Fruit fly (Drosophila melanogaster) whole organism, wandering third instar larva: Measurements from ENCODE around the gene Shal.

Experiments used
- Abd-B ChIP-seq: fragments of >200 bp; optimal IDR thresholded peaks from 2 replicates; lab custom pipeline; 2017; ENCODE audit warnings: missing biosample characterization, missing genetic modification characterization
- CG32264 ChIP-seq: fragments of 200-800 bp; sonication (Bioruptor generic); optimal IDR thresholded peaks from 2 replicates; lab custom pipeline; 2016; ENCODE audit warnings: missing biosample characterization, missing genetic modification characterization
- CG9705 ChIP-seq: fragments of 200-800 bp; sonication (Bioruptor generic); optimal IDR thresholded peaks from 2 replicates; lab custom pipeline; 2018; ENCODE audit warnings: missing biosample characterization, mild to moderate bottlenecking, missing genetic modification characterization
- CrebA ChIP-seq: fragments of 200-800 bp; sonication (Bioruptor generic); optimal IDR thresholded peaks from 2 replicates; lab custom pipeline; 2016; ENCODE audit warnings: missing biosample characterization, mild to moderate bottlenecking, missing genetic modification characterization, borderline replicate concordance
- Dfd ChIP-seq: fragments of >200 bp; optimal IDR thresholded peaks from 2 replicates; lab custom pipeline; 2017; ENCODE audit warnings: missing biosample characterization, missing genetic modification characterization
- Dif ChIP-seq: fragments of 200-275, 200-300 bp; sonication (Bioruptor generic); optimal IDR thresholded peaks from 2 replicates; lab custom pipeline; 2018; ENCODE audit warnings: missing biosample characterization, missing genetic modification characterization; ENCODE audit not compliant: partially characterized antibody
- GATAd ChIP-seq: sonication (Bioruptor generic); optimal IDR thresholded peaks from 2 replicates; lab custom pipeline; 2016; ENCODE audit warnings: missing biosample characterization, missing genetic modification characterization
- HLH106 ChIP-seq: fragments of 200-800 bp; optimal IDR thresholded peaks from 3 replicates; lab custom pipeline; 2019; ENCODE audit warnings: missing biosample characterization, mild to moderate bottlenecking, missing genetic modification characterization, moderate library complexity
- Hnf4 ChIP-seq: fragments of 200-800 bp; sonication (Bioruptor generic); optimal IDR thresholded peaks from 2 replicates; lab custom pipeline; 2016; ENCODE audit warnings: missing biosample characterization, mild to moderate bottlenecking, missing genetic modification characterization
- Hr78 ChIP-seq: fragments of >200 bp; optimal IDR thresholded peaks from 2 replicates; lab custom pipeline; 2017; ENCODE audit warnings: missing biosample characterization, missing genetic modification characterization
- Hr83 ChIP-seq: fragments of 200-300 bp; sonication (Bioruptor generic); optimal IDR thresholded peaks from 2 replicates; lab custom pipeline; 2016; ENCODE audit warnings: missing biosample characterization, mild to moderate bottlenecking, missing genetic modification characterization, moderate library complexity; ENCODE audit not compliant: poor library complexity, severe bottlenecking
- Jra ChIP-seq: sonication (Bioruptor generic); optimal IDR thresholded peaks from 2 replicates; lab custom pipeline; 2016; ENCODE audit warnings: missing biosample characterization, missing genetic modification characterization
- Mio ChIP-seq: sonication (Bioruptor generic); optimal IDR thresholded peaks from 2 replicates; lab custom pipeline; 2016; ENCODE audit warnings: missing biosample characterization, missing genetic modification characterization
- Myc ChIP-seq: fragments of >200 bp; optimal IDR thresholded peaks from 2 replicates; lab custom pipeline; 2017
- N ChIP-seq: fragments of >200 bp; optimal IDR thresholded peaks from 2 replicates; lab custom pipeline; 2018; ENCODE audit warnings: missing biosample characterization, missing external identifiers, missing genetic modification characterization
- OdsH ChIP-seq: fragments of 200-800 bp; sonication (Bioruptor generic); optimal IDR thresholded peaks from 2 replicates; lab custom pipeline; 2016; ENCODE audit warnings: missing biosample characterization, mild to moderate bottlenecking, missing genetic modification characterization
- Rel ChIP-seq, 2 experiments: fragments of 200-800 bp; sonication (Bioruptor generic) in 1 of 2; optimal IDR thresholded peaks; 2 replicates in 1 of 2; 3 replicates in 1 of 2; lab custom pipeline; 2016 to 2019; ENCODE audit warnings: mild to moderate bottlenecking in 2 of 2, missing biosample characterization in 2 of 2, missing genetic modification characterization in 2 of 2, moderate library complexity in 1 of 2
- Sp1 ChIP-seq: fragments of 200-800 bp; sonication (Bioruptor generic); optimal IDR thresholded peaks from 3 replicates; lab custom pipeline; 2019; ENCODE audit warnings: missing biosample characterization, mild to moderate bottlenecking, missing genetic modification characterization, moderate library complexity
- Vsx2 ChIP-seq: fragments of 200-300, 225-300 bp; sonication (Bioruptor generic); optimal IDR thresholded peaks from 2 replicates; lab custom pipeline; 2018; ENCODE audit warnings: missing biosample characterization, missing genetic modification characterization; ENCODE audit not compliant: partially characterized antibody
- br ChIP-seq: fragments of 200-800 bp; sonication (Bioruptor generic); optimal IDR thresholded peaks from 2 replicates; lab custom pipeline; 2016; ENCODE audit warnings: missing biosample characterization, missing genetic modification characterization
- brk ChIP-seq: fragments of 200-800 bp; sonication (Bioruptor generic); optimal IDR thresholded peaks from 2 replicates; lab custom pipeline; 2016; ENCODE audit warnings: missing biosample characterization, mild to moderate bottlenecking, missing genetic modification characterization
- dl ChIP-seq, 2 experiments: fragments of 175-275, 200-275 bp in 1 of 2; fragments of 200-275 bp in 1 of 2; sonication (Bioruptor generic); optimal IDR thresholded peaks; lab custom pipeline; 2018; ENCODE audit warnings: mild to moderate bottlenecking in 2 of 2, missing biosample characterization in 2 of 2, missing genetic modification characterization in 2 of 2, moderate library complexity in 2 of 2; ENCODE audit not compliant: partially characterized antibody in 2 of 2, insufficient read depth in 1 of 2
- dmrt93B ChIP-seq: fragments of 200-800 bp; sonication (Bioruptor generic); optimal IDR thresholded peaks from 2 replicates; lab custom pipeline; 2018; ENCODE audit warnings: missing biosample characterization, mild to moderate bottlenecking, missing genetic modification characterization
- dsf ChIP-seq: sonication (Bioruptor generic); optimal IDR thresholded peaks from 2 replicates; lab custom pipeline; 2016; ENCODE audit warnings: missing biosample characterization, missing genetic modification characterization, borderline replicate concordance
- ey ChIP-seq: fragments of 200-800 bp; sonication (Bioruptor generic); optimal IDR thresholded peaks from 2 replicates; lab custom pipeline; 2016; ENCODE audit warnings: missing biosample characterization, missing genetic modification characterization
- foxo ChIP-seq, 2 experiments: fragments of 200-800 bp; sonication (Bioruptor generic); optimal IDR thresholded peaks; 2 replicates in 1 of 2; 3 replicates in 1 of 2; lab custom pipeline; 2016 to 2017; ENCODE audit warnings: missing biosample characterization in 2 of 2, missing genetic modification characterization in 2 of 2
- fru ChIP-seq: fragments of 200-800 bp; sonication (Bioruptor generic); optimal IDR thresholded peaks from 3 replicates; lab custom pipeline; 2016; ENCODE audit warnings: missing biosample characterization, mild to moderate bottlenecking, missing genetic modification characterization
- h ChIP-seq: fragments of 200-800 bp; sonication (Bioruptor generic); optimal IDR thresholded peaks from 3 replicates; lab custom pipeline; 2016; ENCODE audit warnings: missing biosample characterization, mild to moderate bottlenecking, missing genetic modification characterization
- jim ChIP-seq: fragments of 175-275, 200-325 bp; sonication (Bioruptor generic); optimal IDR thresholded peaks from 2 replicates; lab custom pipeline; 2016; ENCODE audit warnings: missing biosample characterization, mild to moderate bottlenecking, missing genetic modification characterization
- lola ChIP-seq: fragments of >200 bp; optimal IDR thresholded peaks from 2 replicates; lab custom pipeline; 2017; ENCODE audit warnings: missing biosample characterization, missing genetic modification characterization
- pan ChIP-seq: fragments of >200 bp; optimal IDR thresholded peaks from 2 replicates; lab custom pipeline; 2017
- psq ChIP-seq: fragments of 200-800 bp; sonication (Bioruptor generic); optimal IDR thresholded peaks from 3 replicates; lab custom pipeline; 2017; ENCODE audit warnings: missing biosample characterization, mild to moderate bottlenecking, missing genetic modification characterization, moderate library complexity
- rgr ChIP-seq: fragments of 200-800 bp; sonication (Bioruptor generic); optimal IDR thresholded peaks from 3 replicates; lab custom pipeline; 2016; ENCODE audit warnings: missing biosample characterization, mild to moderate bottlenecking, missing genetic modification characterization
- sage ChIP-seq: fragments of 200-800 bp; sonication (Bioruptor generic); optimal IDR thresholded peaks from 2 replicates; lab custom pipeline; 2016; ENCODE audit warnings: missing biosample characterization, mild to moderate bottlenecking, missing genetic modification characterization
- sv ChIP-seq: fragments of 200-800 bp; sonication (Bioruptor generic); optimal IDR thresholded peaks from 3 replicates; lab custom pipeline; 2016; ENCODE audit warnings: missing biosample characterization, missing genetic modification characterization
- tai ChIP-seq: sonication (Bioruptor generic); optimal IDR thresholded peaks from 2 replicates; lab custom pipeline; 2016; ENCODE audit warnings: missing biosample characterization, missing genetic modification characterization
- usp ChIP-seq: fragments of >200 bp; optimal IDR thresholded peaks from 2 replicates; lab custom pipeline; 2017; ENCODE audit warnings: missing biosample characterization, missing genetic modification characterization
- woc ChIP-seq: sonication (Bioruptor generic); optimal IDR thresholded peaks from 2 replicates; lab custom pipeline; 2016; ENCODE audit warnings: missing biosample characterization, mild to moderate bottlenecking, missing genetic modification characterization

Gene Shal

DNA sequence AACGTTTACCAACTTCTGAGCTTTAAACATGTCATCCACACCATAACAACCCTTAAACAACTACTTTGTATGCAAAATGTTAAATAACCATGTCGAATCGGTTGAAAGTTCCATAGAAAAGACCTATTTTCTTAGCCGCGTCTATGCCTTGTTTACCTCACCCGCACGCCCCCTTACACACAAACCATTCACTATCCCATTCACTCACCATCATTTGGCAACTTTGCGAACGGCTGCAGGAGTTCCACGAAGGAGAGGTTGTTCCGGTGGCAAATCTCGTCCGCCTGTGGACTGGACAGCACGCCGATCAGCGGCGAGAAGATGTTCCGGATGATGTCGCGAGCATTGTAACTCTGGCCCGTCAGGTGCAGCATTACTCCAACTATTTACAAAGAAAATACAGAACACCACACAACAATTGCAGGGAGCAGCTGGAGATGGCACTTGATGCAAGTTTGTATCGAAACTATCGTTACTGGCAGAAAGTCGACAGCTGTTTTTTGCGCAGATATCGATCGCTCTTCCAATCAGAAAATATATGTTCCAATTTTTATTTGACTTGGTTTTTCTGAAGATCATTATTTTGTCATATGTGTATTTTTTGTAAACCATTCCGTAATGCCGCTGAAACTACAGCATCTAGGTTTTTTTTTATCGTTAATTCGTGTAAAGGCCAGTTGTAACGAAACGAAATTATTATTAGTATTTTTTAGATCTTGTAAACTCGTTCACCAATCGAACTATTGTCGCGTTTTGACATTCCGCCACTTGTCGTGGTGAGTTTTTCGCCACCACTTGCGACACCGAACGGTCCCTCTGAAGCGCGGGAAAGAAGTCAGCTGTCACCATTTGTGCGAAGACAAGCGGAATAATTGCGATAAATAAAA lies 33.9 kb upstream of the Shal start, which contains the start of gene asf1:
Gene asf1 (plus strand): TSS at position 823 of the 887 bp plus-strand sequence.
- TF ChIP-seq GATAd (GFP tag; lab: Kevin White, UChicago) (no peak), Dfd (GFP tag; lab: Kevin White, UChicago) (no peak), h (no peak), OdsH (GFP tag; lab: Kevin White, UChicago) (peak; percentile 37), Hnf4 (no peak), dsf (GFP tag; lab: Kevin White, UChicago) (no peak), Vsx2 (GFP tag; lab: Kevin White, UChicago) (no peak), Hr83 (GFP tag; lab: Kevin White, UChicago) (no peak), Abd-B (GFP tag; lab: Kevin White, UChicago) (no peak), dmrt93B (no peak), woc (GFP tag; lab: Kevin White, UChicago) (no peak), sage (no peak), pan (lab: Kevin White, UChicago) (no peak), Rel (GFP tag; optimal IDR thresholded peaks at IDR 0.05; lab: Kevin White, UChicago) (no peak), Rel (tag; optimal IDR thresholded peaks at IDR 0.05; lab: Kevin White, UChicago) (no peak), fru (peak; percentile 63), brk (GFP tag; lab: Kevin White, UChicago) (no peak), Jra (GFP tag; lab: Kevin White, UChicago) (no peak), lola (GFP tag; lab: Kevin White, UChicago) (no peak), CrebA (GFP tag; lab: Kevin White, UChicago) (no peak), ey (peak; percentile 29), sv (peak; percentile 54), HLH106 (no peak), foxo (GFP tag; optimal IDR thresholded peaks at IDR 0.05; lab: Kevin White, UChicago) (no peak), Sp1 (GFP tag; lab: Kevin White, UChicago) (no peak), dl (GFP tag; optimal IDR thresholded peaks at IDR 0.05; lab: Kevin White, UChicago; ENCODE audit: insufficient read depth in 1 of 2, partially characterized antibody in 2 of 2) (no peak), Myc (lab: Kevin White, UChicago) (peak; percentile 67), Hr78 (GFP tag; lab: Kevin White, UChicago) (no peak)

dm6 chr3L:19612172-19612571 lies 27.8 kb upstream of the Shal start, which contains the start of the genes Lon and PIG-F:
Gene Lon (minus strand): TSS chr3L:19612199.
Gene PIG-F (plus strand): TSS chr3L:19612455.
- TF ChIP-seq CG9705 (GFP tag; lab: Kevin White, UChicago) = peak; percentile 99
- no peak for TF ChIP-seq N (GFP tag; lab: Kevin White, UChicago)
- no peak for TF ChIP-seq CrebA (GFP tag; lab: Kevin White, UChicago)
- TF ChIP-seq Myc (lab: Kevin White, UChicago) = peak; percentile 42
- peak; percentile 99 for TF ChIP-seq dmrt93B
- TF ChIP-seq sage = peak; percentile 98
- TF ChIP-seq fru = peak; percentile 99
- peak; percentile 90 for TF ChIP-seq Mio
- peak; percentile 99 for TF ChIP-seq Sp1 (GFP tag; lab: Kevin White, UChicago)
- peak; percentile 99 for TF ChIP-seq OdsH (GFP tag; lab: Kevin White, UChicago)
- no peak for TF ChIP-seq Vsx2 (GFP tag; lab: Kevin White, UChicago)
- peak; percentile 99 for TF ChIP-seq h
- peak; percentile 99 for TF ChIP-seq rgr (GFP tag; lab: Kevin White, UChicago)
- peak; percentile 98 for TF ChIP-seq br (GFP tag; lab: Kevin White, UChicago)
- peak; percentile 99 for TF ChIP-seq HLH106
- TF ChIP-seq dsf (GFP tag; lab: Kevin White, UChicago) = peak; percentile 96
- no peak for TF ChIP-seq Abd-B (GFP tag; lab: Kevin White, UChicago)
- peak; percentile 98 for TF ChIP-seq Hnf4
- no peak for TF ChIP-seq lola (GFP tag; lab: Kevin White, UChicago)
- TF ChIP-seq woc (GFP tag; lab: Kevin White, UChicago) = peak; percentile 97
- no peak for TF ChIP-seq Hr78 (GFP tag; lab: Kevin White, UChicago)
- peak; percentile 96 for TF ChIP-seq CG32264 (GFP tag; lab: Kevin White, UChicago)
- no peak for TF ChIP-seq dl (GFP tag; optimal IDR thresholded peaks at IDR 0.05; lab: Kevin White, UChicago; ENCODE audit: insufficient read depth in 1 of 2, partially characterized antibody in 2 of 2)
- no peak for TF ChIP-seq brk (GFP tag; lab: Kevin White, UChicago)
- TF ChIP-seq foxo (GFP tag; optimal IDR thresholded peaks at IDR 0.05; lab: Kevin White, UChicago) = peak; percentile 91 to 99
- peak; percentile 98 for TF ChIP-seq ey
- peak; percentile 92 for TF ChIP-seq Rel (GFP tag; optimal IDR thresholded peaks at IDR 0.05; lab: Kevin White, UChicago)
- peak; percentile 90 for TF ChIP-seq Rel (tag; optimal IDR thresholded peaks at IDR 0.05; lab: Kevin White, UChicago)
- TF ChIP-seq Jra (GFP tag; lab: Kevin White, UChicago) = peak; percentile 98
- TF ChIP-seq GATAd (GFP tag; lab: Kevin White, UChicago) = peak; percentile 95
- peak; percentile 97 for TF ChIP-seq psq (GFP tag; lab: Kevin White, UChicago)
- no peak for TF ChIP-seq Dif (GFP tag; lab: Kevin White, UChicago)
- TF ChIP-seq Hr83 (GFP tag; lab: Kevin White, UChicago) = peak; percentile 95
- no peak for TF ChIP-seq tai
- no peak for TF ChIP-seq pan (lab: Kevin White, UChicago)
- TF ChIP-seq usp (GFP tag; lab: Kevin White, UChicago) = no peak
- peak; percentile 99 for TF ChIP-seq sv
- peak; percentile 76 for TF ChIP-seq jim
- TF ChIP-seq Dfd (GFP tag; lab: Kevin White, UChicago) = no peak
